Worm (Caenorhabditis elegans) whole organism, young adult: ENCODE measurements around the gene R193.6.
A peak's percentile ranks its signal among the peaks of the same experiment; 100 is the strongest.

Experiments
- B0261.1 ChIP-seq: sonication (generic microtip); optimal IDR thresholded peaks from 2 replicates; lab custom pipeline; 2016; ENCODE audit warnings: mild to moderate bottlenecking, missing genetic modification characterization, moderate library complexity, missing compliant biosample characterization
- B0336.3 ChIP-seq: fragments of 200-800 bp; sonication (Bioruptor generic); IDR thresholded peaks from 2 replicates; pipeline ENCODE4 v1.3.6; 2022; ENCODE audit warnings: missing genetic modification characterization, missing compliant biosample characterization
- C17E4.6 ChIP-seq: fragments of 200-800 bp; sonication (Bioruptor generic); IDR thresholded peaks from 2 replicates; pipeline ENCODE4 v1.3.6; 2022; ENCODE audit warnings: missing genetic modification reagents, missing genetic modification characterization, missing compliant biosample characterization
- F55B11.4 ChIP-seq: sonication (generic microtip); optimal IDR thresholded peaks from 2 replicates; lab custom pipeline; 2016; ENCODE audit warnings: missing compliant biosample characterization, missing genetic modification characterization, borderline replicate concordance; ENCODE audit not compliant: insufficient read depth
- T26A5.8 ChIP-seq: sonication (generic microtip); optimal IDR thresholded peaks from 2 replicates; lab custom pipeline; 2016; ENCODE audit warnings: missing genetic modification characterization, missing compliant biosample characterization
- atf-7 ChIP-seq: sonication (generic microtip); optimal IDR thresholded peaks from 2 replicates; lab custom pipeline; 2017; ENCODE audit warnings: mild to moderate bottlenecking, missing genetic modification characterization, missing compliant biosample characterization
- attf-5 ChIP-seq: fragments of 200-800 bp; sonication (Bioruptor generic); optimal IDR thresholded peaks from 2 replicates; lab custom pipeline; 2018; ENCODE audit warnings: mild to moderate bottlenecking, missing genetic modification characterization, missing compliant biosample characterization
- cebp-1 ChIP-seq, 2 experiments: fragments of 200-800 bp in 1 of 2; sonication (Bioruptor generic) in 1 of 2; sonication (generic microtip) in 1 of 2; IDR thresholded peaks in 1 of 2; optimal IDR thresholded peaks in 1 of 2; 2 replicates each; pipeline versions ENCODE4 v1.3.6 to Lab custom; 2017 to 2022; ENCODE audit warnings: missing compliant biosample characterization in 2 of 2, missing genetic modification characterization in 2 of 2, mild to moderate bottlenecking in 1 of 2, missing genetic modification reagents in 1 of 2, moderate library complexity in 1 of 2
- ceh-27 ChIP-seq: fragments of 200-800 bp; sonication (Bioruptor generic); optimal IDR thresholded peaks from 2 replicates; lab custom pipeline; 2018; ENCODE audit warnings: mild to moderate bottlenecking, missing genetic modification characterization, moderate library complexity, missing compliant biosample characterization
- die-1 ChIP-seq: sonication (generic microtip); optimal IDR thresholded peaks from 2 replicates; lab custom pipeline; 2016; ENCODE audit warnings: missing genotype, mild to moderate bottlenecking, missing genetic modification characterization, missing compliant biosample characterization
- dox-1 ChIP-seq: fragments of 200-800 bp; sonication (Bioruptor generic); IDR thresholded peaks from 2 replicates; pipeline ENCODE4 v1.3.6; 2022; ENCODE audit warnings: missing genetic modification reagents, missing genetic modification characterization, missing compliant biosample characterization
- egrh-3 ChIP-seq: fragments of 200-800 bp; sonication (Bioruptor generic); IDR thresholded peaks from 2 replicates; pipeline ENCODE4 v1.3.6; 2022; ENCODE audit warnings: missing genetic modification reagents, missing genetic modification characterization, missing compliant biosample characterization
- hmg-1.2 ChIP-seq: fragments of 200-800 bp; sonication (Bioruptor generic); IDR thresholded peaks from 2 replicates; pipeline ENCODE4 v1.3.6; 2022; ENCODE audit warnings: missing genetic modification reagents, missing genetic modification characterization, missing compliant biosample characterization
- let-607 ChIP-seq, 2 experiments: fragments of 200-800 bp in 1 of 2; sonication (Bioruptor generic) in 1 of 2; sonication (generic microtip) in 1 of 2; optimal IDR thresholded peaks; 2 replicates each; lab custom pipeline; 2016 to 2018; ENCODE audit warnings: mild to moderate bottlenecking in 2 of 2, missing compliant biosample characterization in 2 of 2, missing genetic modification characterization in 2 of 2, moderate library complexity in 2 of 2, missing genotype in 1 of 2
- lin-40 ChIP-seq: sonication (generic microtip); optimal IDR thresholded peaks from 2 replicates; lab custom pipeline; 2016; ENCODE audit warnings: missing genetic modification characterization, mild to moderate bottlenecking, missing compliant biosample characterization, missing genotype, missing genetic modification reagents
- lsy-27 ChIP-seq: sonication (generic microtip); optimal IDR thresholded peaks from 2 replicates; lab custom pipeline; 2017; ENCODE audit warnings: missing genetic modification characterization, mild to moderate bottlenecking, missing compliant biosample characterization, antibody characterized with exemption, missing genotype, borderline replicate concordance; ENCODE audit not compliant: insufficient read depth
- madf-6 ChIP-seq: fragments of 200-800 bp; sonication (Bioruptor generic); IDR thresholded peaks from 2 replicates; pipeline ENCODE4 v1.3.6; 2022; ENCODE audit warnings: missing genetic modification reagents, missing genetic modification characterization, missing compliant biosample characterization
- mcd-1 ChIP-seq: fragments of 200-800 bp; sonication (Bioruptor generic); IDR thresholded peaks from 2 replicates; pipeline ENCODE4 v1.3.6; 2022; ENCODE audit warnings: missing genetic modification reagents, missing genetic modification characterization, missing compliant biosample characterization
- nfyb-1 ChIP-seq: fragments of 200-800 bp; sonication (Bioruptor generic); IDR thresholded peaks from 2 replicates; pipeline ENCODE4 v1.3.6; 2022; ENCODE audit warnings: missing genetic modification reagents, missing genetic modification characterization, missing compliant biosample characterization
- nhr-120 ChIP-seq: fragments of 200-800 bp; sonication (Bioruptor generic); IDR thresholded peaks from 2 replicates; pipeline ENCODE4 v1.3.6; 2022; ENCODE audit warnings: missing genetic modification characterization, missing compliant biosample characterization
- nhr-80 ChIP-seq: sonication (generic microtip); optimal IDR thresholded peaks from 2 replicates; lab custom pipeline; 2016; ENCODE audit warnings: missing genetic modification characterization, missing compliant biosample characterization
- pbrm-1 ChIP-seq: fragments of 200-800 bp; sonication (Bioruptor generic); IDR thresholded peaks from 2 replicates; pipeline ENCODE4 v1.3.6; 2022; ENCODE audit warnings: missing genetic modification reagents, missing genetic modification characterization, missing compliant biosample characterization
- pha-4 ChIP-seq: fragments of 150-350 bp; sonication (generic microtip); optimal IDR thresholded peaks from 2 replicates; lab custom pipeline; 2014; ENCODE audit warnings: missing biosample characterization, missing genetic modification reagents, missing genetic modification characterization
- rpc-1 ChIP-seq, 2 experiments: fragments of 150-350 bp in 1 of 2; sonication (generic microtip) in 1 of 2; optimal IDR thresholded peaks; 2 replicates each; lab custom pipeline; 2014 to 2018; ENCODE audit warnings: missing biosample characterization in 1 of 2, missing genetic modification characterization in 1 of 2, missing genetic modification reagents in 1 of 2, missing genotype in 1 of 2
- sea-2 ChIP-seq: fragments of 200-800 bp; sonication (Bioruptor generic); IDR thresholded peaks from 2 replicates; pipeline ENCODE4 v1.3.6; 2022; ENCODE audit warnings: missing genetic modification characterization, missing compliant biosample characterization
- snpc-4 ChIP-seq, 5 experiments: fragments of 150-350 bp in 1 of 5; sonication (generic microtip) in 4 of 5; optimal IDR thresholded peaks; 2 replicates each; lab custom pipeline; 2014 to 2018; ENCODE audit warnings: missing genetic modification characterization in 5 of 5, missing biosample characterization in 3 of 5, antibody characterized with exemption in 2 of 5, mild to moderate bottlenecking in 2 of 5, missing compliant biosample characterization in 2 of 5, missing genotype in 2 of 5, moderate library complexity in 2 of 5, missing genetic modification reagents in 1 of 5
- somi-1 ChIP-seq: fragments of 200-800 bp; sonication (Bioruptor generic); optimal IDR thresholded peaks from 2 replicates; lab custom pipeline; 2018; ENCODE audit warnings: mild to moderate bottlenecking, missing genetic modification characterization, missing compliant biosample characterization
- zfh-2 ChIP-seq: fragments of 200-800 bp; sonication (Bioruptor generic); conservative IDR thresholded peaks from 2 replicates; pipeline ENCODE4 v1.3.6; 2022; ENCODE audit warnings: missing genetic modification reagents, missing genetic modification characterization, missing compliant biosample characterization

The R193.6 gene

ce11 chrX:1124146-1124545 is 24.4 kb upstream of the R193.6 start, which contains the start of gene C05D9.9:
Gene C05D9.9 (minus strand): TSS chrX:1124246.
- peak; percentile 39 for TF ChIP-seq lin-40 (tag; lab: Kevin White, UChicago)
- TF ChIP-seq somi-1 (GFP tag; lab: Kevin White, UChicago), result peak; percentile 24
- no peak for TF ChIP-seq F55B11.4 (tag; lab: Kevin White, UChicago)
- no peak for TF ChIP-seq atf-7 (tag; lab: Kevin White, UChicago)
- TF ChIP-seq, all 124 proteins: peak for 2

ce11 chrX:1125426-1125825 is 23.2 kb upstream of the R193.6 start, which contains the start of gene lmp-2:
Gene lmp-2 (plus strand): TSS chrX:1125615.
- no peak for TF ChIP-seq atf-7 (tag; lab: Kevin White, UChicago)
- peak; percentile 43 for TF ChIP-seq nhr-80 (tag; lab: Kevin White, UChicago)

- TF ChIP-seq sea-2, result no peak
- TF ChIP-seq nhr-80 (tag; lab: Kevin White, UChicago), result peak; percentile 31
These were observed 22.4 kb upstream of the R193.6 start for ce11 chrX:1126207-1126606.

ce11 chrX:1128503-1129036 is 20.0 kb upstream of the R193.6 start, which contains the start of gene snx-1:
Gene snx-1 (plus strand): TSS chrX:1128986.
- TF ChIP-seq mcd-1 (GFP tag; lab: Robert Waterston, UW), result peak; percentile 90
- no peak for TF ChIP-seq die-1 (tag; lab: Kevin White, UChicago)
- no peak for TF ChIP-seq nfyb-1
- TF ChIP-seq snpc-4 (GFP tag; optimal IDR thresholded peaks at IDR 0.05; lab: Kevin White, UChicago), result no peak
- TF ChIP-seq snpc-4 (tag; optimal IDR thresholded peaks at IDR 0.05; lab: Kevin White, UChicago), result peak in 2 of 4 experiments; percentile 17 to 36
- TF ChIP-seq lsy-27 (tag; lab: Kevin White, UChicago), result no peak
- TF ChIP-seq T26A5.8 (tag; lab: Kevin White, UChicago), result no peak
- peak; percentile 23; the same call in 1 of the 2 replicates for TF ChIP-seq pbrm-1 (GFP tag; lab: Robert Waterston, UW)
- no peak for TF ChIP-seq rpc-1 (optimal IDR thresholded peaks at IDR 0.05; lab: Kevin White, UChicago)
- no peak for TF ChIP-seq rpc-1 (tag; optimal IDR thresholded peaks at IDR 0.05; lab: Kevin White, UChicago)
- peak; percentile 40; the same call in 1 of the 2 replicates for TF ChIP-seq hmg-1.2 (GFP tag; lab: Robert Waterston, UW)
- no peak for TF ChIP-seq nhr-120
- TF ChIP-seq pha-4 (tag; lab: Kevin White, UChicago), result peak; percentile 5
- no peak for TF ChIP-seq B0261.1 (tag; lab: Kevin White, UChicago)
- peak; percentile 60 to 73 for TF ChIP-seq let-607 (tag; optimal IDR thresholded peaks at IDR 0.05; lab: Kevin White, UChicago)
- TF ChIP-seq B0336.3 (GFP tag; lab: Robert Waterston, UW), result 0 out of 2 replicates have a peak, but pooled peaks have one; percentile 19
- TF ChIP-seq cebp-1 (GFP tag; IDR thresholded peaks at IDR 0.05; lab: Robert Waterston, UW), result peak; percentile 43; the same call in 1 of the 2 replicates
- peak; percentile 65 for TF ChIP-seq cebp-1 (tag; optimal IDR thresholded peaks at IDR 0.05; lab: Kevin White, UChicago)
- TF ChIP-seq nhr-80 (tag; lab: Kevin White, UChicago), result peak; percentile 85
- TF ChIP-seq madf-6, result no peak
- peak; percentile 73 for TF ChIP-seq egrh-3 (GFP tag; lab: Robert Waterston, UW)
- TF ChIP-seq attf-5 (GFP tag; lab: Kevin White, UChicago), result peak; percentile 71
- peak; percentile 33 for TF ChIP-seq lin-40 (tag; lab: Kevin White, UChicago)
- TF ChIP-seq zfh-2 (GFP tag; lab: Robert Waterston, UW), result peak; percentile 68
- TF ChIP-seq dox-1 (GFP tag; lab: Robert Waterston, UW), result peak; percentile 76; the same call in 1 of the 2 replicates
- TF ChIP-seq ceh-27, result peak; percentile 40

ce11 chrX:1141617-1142016 is 7.0 kb upstream of the R193.6 start:
- no peak for TF ChIP-seq C17E4.6
